Worm (Caenorhabditis elegans) whole organism, L3 larva: ENCODE data around the gene srx-64.

ENCODE experiments used
- R02D3.7 ChIP-seq: fragments of 150-350 bp; optimal IDR thresholded peaks from 2 replicates; lab custom pipeline; 2014; ENCODE audit warnings: missing biosample characterization, missing genetic modification characterization
- ZK546.5 ChIP-seq: sonication (generic microtip); optimal IDR thresholded peaks from 2 replicates; lab custom pipeline; 2017; ENCODE audit warnings: missing biosample characterization, missing genetic modification characterization
- aly-2 ChIP-seq: fragments of 150-350 bp; optimal IDR thresholded peaks from 2 replicates; lab custom pipeline; 2014; ENCODE audit warnings: missing biosample characterization, missing genetic modification characterization
- ama-1 ChIP-seq: fragments of 150-350 bp; optimal IDR thresholded peaks from 2 replicates; lab custom pipeline; 2018
- ceh-16 ChIP-seq: sonication (generic microtip); optimal IDR thresholded peaks from 2 replicates; lab custom pipeline; 2017; ENCODE audit warnings: missing biosample characterization, missing genetic modification characterization
- ceh-82 ChIP-seq: fragments of 150-350 bp; optimal IDR thresholded peaks from 2 replicates; lab custom pipeline; 2014; ENCODE audit warnings: missing biosample characterization, missing genetic modification characterization
- ceh-9 ChIP-seq: sonication (generic microtip); optimal IDR thresholded peaks from 2 replicates; lab custom pipeline; 2018; ENCODE audit warnings: missing biosample characterization, missing genetic modification characterization
- daf-12 ChIP-seq: fragments of 150-350 bp; optimal IDR thresholded peaks from 2 replicates; lab custom pipeline; 2014; ENCODE audit warnings: missing biosample characterization, missing genetic modification reagents, missing genetic modification characterization
- egl-5 ChIP-seq: fragments of 150-350 bp; optimal IDR thresholded peaks from 2 replicates; lab custom pipeline; 2017; ENCODE audit warnings: missing biosample characterization, missing genetic modification reagents, missing genetic modification characterization, inconsistent platforms
- elt-1 ChIP-seq: fragments of 150-350 bp; optimal IDR thresholded peaks from 2 replicates; lab custom pipeline; 2014; ENCODE audit warnings: missing biosample characterization, missing genetic modification characterization
- elt-2 ChIP-seq: sonication (generic microtip); optimal IDR thresholded peaks from 2 replicates; lab custom pipeline; 2016; ENCODE audit warnings: missing genetic modification reagents, mild to moderate bottlenecking, missing genetic modification characterization, missing compliant biosample characterization
- elt-3 ChIP-seq, 3 experiments: fragments of 150-350 bp in 1 of 3; sonication (generic microtip) in 2 of 3; optimal IDR thresholded peaks; 2 replicates in 2 of 3; 4 replicates in 1 of 3; lab custom pipeline; 2014 to 2017; ENCODE audit warnings: missing biosample characterization in 3 of 3, missing genetic modification characterization in 3 of 3
- eor-1 ChIP-seq, 2 experiments: fragments of 150-350 bp; optimal IDR thresholded peaks; 2 replicates each; lab custom pipeline; 2014 to 2018; ENCODE audit warnings: missing biosample characterization in 2 of 2, missing genetic modification characterization in 2 of 2
- fkh-10 ChIP-seq: sonication (generic microtip); optimal IDR thresholded peaks from 2 replicates; lab custom pipeline; 2017; ENCODE audit warnings: missing biosample characterization, missing genetic modification reagents, missing genetic modification characterization
- fos-1 ChIP-seq: fragments of 150-350 bp; optimal IDR thresholded peaks from 2 replicates; lab custom pipeline; 2014; ENCODE audit warnings: missing biosample characterization, missing genetic modification characterization
- hmg-11 ChIP-seq: sonication (generic microtip); optimal IDR thresholded peaks from 2 replicates; lab custom pipeline; 2016; ENCODE audit warnings: missing genetic modification characterization, missing compliant biosample characterization
- jun-1 ChIP-seq: fragments of 150-350 bp; optimal IDR thresholded peaks from 2 replicates; lab custom pipeline; 2014; ENCODE audit warnings: missing biosample characterization, missing genetic modification reagents, missing genetic modification characterization
- lin-15B ChIP-seq: fragments of 150-350 bp; optimal IDR thresholded peaks from 2 replicates; lab custom pipeline; 2014; ENCODE audit warnings: missing biosample characterization, missing genetic modification characterization
- lin-39 ChIP-seq: fragments of 150-350 bp; optimal IDR thresholded peaks from 2 replicates; lab custom pipeline; 2018; ENCODE audit warnings: missing biosample characterization, missing genetic modification reagents, missing genetic modification characterization
- lsy-12 ChIP-seq: sonication (generic microtip); optimal IDR thresholded peaks from 2 replicates; lab custom pipeline; 2016; ENCODE audit warnings: mild to moderate bottlenecking, missing genetic modification characterization, missing compliant biosample characterization
- mdl-1 ChIP-seq: fragments of 150-350 bp; optimal IDR thresholded peaks from 2 replicates; lab custom pipeline; 2014; ENCODE audit warnings: missing biosample characterization, missing genetic modification characterization
- mml-1 ChIP-seq: fragments of 150-350 bp; sonication (generic microtip); optimal IDR thresholded peaks from 3 replicates; lab custom pipeline; 2014; ENCODE audit warnings: missing biosample characterization, missing genetic modification characterization
- nfya-1 ChIP-seq: sonication (generic microtip); optimal IDR thresholded peaks from 2 replicates; lab custom pipeline; 2017; ENCODE audit warnings: missing genetic modification characterization, mild to moderate bottlenecking, missing compliant biosample characterization, antibody characterized with exemption, moderate library complexity; ENCODE audit not compliant: insufficient read depth
- nhr-11 ChIP-seq: fragments of 150-350 bp; optimal IDR thresholded peaks from 2 replicates; lab custom pipeline; 2014; ENCODE audit warnings: missing biosample characterization, missing genetic modification characterization
- nhr-12 ChIP-seq: fragments of 150-350 bp; optimal IDR thresholded peaks from 2 replicates; lab custom pipeline; 2014; ENCODE audit warnings: missing biosample characterization, missing genetic modification characterization
- nhr-23 ChIP-seq: fragments of 150-350 bp; optimal IDR thresholded peaks from 2 replicates; lab custom pipeline; 2014; ENCODE audit warnings: missing biosample characterization, missing genetic modification reagents, missing genetic modification characterization
- nhr-25 ChIP-seq: sonication (generic microtip); optimal IDR thresholded peaks from 2 replicates; lab custom pipeline; 2017; ENCODE audit warnings: missing biosample characterization, missing genetic modification characterization
- nhr-28 ChIP-seq: fragments of 150-350 bp; optimal IDR thresholded peaks from 2 replicates; lab custom pipeline; 2014; ENCODE audit warnings: missing biosample characterization, missing genetic modification characterization
- nhr-43 ChIP-seq: sonication (generic microtip); optimal IDR thresholded peaks from 2 replicates; lab custom pipeline; 2016; ENCODE audit warnings: mild to moderate bottlenecking, missing genetic modification characterization, missing compliant biosample characterization; ENCODE audit not compliant: poor library complexity, severe bottlenecking
- nhr-76 ChIP-seq: fragments of 150-350 bp; sonication (generic microtip); optimal IDR thresholded peaks from 5 replicates; lab custom pipeline; 2014; ENCODE audit warnings: missing biosample characterization, missing genetic modification characterization
- nhr-77 ChIP-seq: fragments of 150-350 bp; optimal IDR thresholded peaks from 2 replicates; lab custom pipeline; 2014; ENCODE audit warnings: missing biosample characterization, missing genetic modification characterization
- pha-4 ChIP-seq: fragments of 150-350 bp; optimal IDR thresholded peaks from 2 replicates; lab custom pipeline; 2014; ENCODE audit warnings: missing biosample characterization, missing genetic modification reagents, missing genetic modification characterization
- pqm-1 ChIP-seq: fragments of 150-350 bp; optimal IDR thresholded peaks from 2 replicates; lab custom pipeline; 2017; ENCODE audit warnings: missing biosample characterization, missing genetic modification characterization, inconsistent platforms
- skn-1 ChIP-seq: fragments of 150-350 bp; optimal IDR thresholded peaks from 2 replicates; lab custom pipeline; 2014; ENCODE audit warnings: missing biosample characterization, missing genetic modification characterization
- snpc-4 ChIP-seq: fragments of 150-350 bp; optimal IDR thresholded peaks from 2 replicates; lab custom pipeline; 2014; ENCODE audit warnings: missing biosample characterization, missing genetic modification characterization
- unc-39 ChIP-seq: sonication (generic microtip); optimal IDR thresholded peaks from 4 replicates; lab custom pipeline; 2017; ENCODE audit warnings: missing biosample characterization, missing genetic modification characterization
- ztf-11 ChIP-seq: fragments of 150-350 bp; optimal IDR thresholded peaks from 2 replicates; lab custom pipeline; 2014; ENCODE audit warnings: missing biosample characterization, missing genetic modification characterization

srx-64 gene

DNA sequence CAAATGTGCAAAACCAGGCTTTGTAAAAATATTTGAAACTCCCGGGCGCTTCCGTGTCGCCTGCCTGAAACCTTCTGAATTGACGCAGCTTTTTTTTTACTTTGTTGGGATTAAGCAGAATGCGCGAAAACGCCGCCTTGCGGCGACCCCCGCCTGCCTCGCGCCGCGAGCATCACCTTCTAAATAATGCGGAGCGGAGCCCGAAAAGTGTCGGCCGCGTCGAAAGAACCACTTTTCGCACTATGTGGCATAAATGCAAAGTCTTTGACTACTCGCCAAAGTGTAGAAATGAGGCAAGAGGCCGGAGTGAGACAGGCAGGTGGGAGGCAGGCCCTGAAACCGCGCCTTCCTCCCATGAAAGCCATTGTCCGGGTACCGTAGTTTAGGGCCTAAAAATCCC, 16.1 kb upstream of the srx-64 start:
- no peak for TF ChIP-seq ama-1
- TF ChIP-seq mdl-1 (tag; lab: Kevin White, UChicago): no peak
- TF ChIP-seq R02D3.7 (tag; lab: Kevin White, UChicago): no peak
- no peak for TF ChIP-seq ceh-16 (tag; lab: Kevin White, UChicago)
- TF ChIP-seq pqm-1 (tag; lab: Kevin White, UChicago): no peak
- no peak for TF ChIP-seq daf-12
- no peak for TF ChIP-seq egl-5 (tag; lab: Kevin White, UChicago)
- no peak for TF ChIP-seq snpc-4 (tag; lab: Kevin White, UChicago)
- no peak for TF ChIP-seq ztf-11 (tag; lab: Kevin White, UChicago)
- TF ChIP-seq lin-15B (tag; lab: Kevin White, UChicago): no peak
- no peak for TF ChIP-seq nfya-1 (tag; lab: Kevin White, UChicago)
- TF ChIP-seq eor-1 (tag; optimal IDR thresholded peaks at IDR 0.05; lab: Kevin White, UChicago): no peak
- TF ChIP-seq lin-39: no peak
- no peak for TF ChIP-seq fos-1 (tag; lab: Kevin White, UChicago)
- TF ChIP-seq hmg-11 (tag; lab: Kevin White, UChicago): no peak
- TF ChIP-seq aly-2 (tag; lab: Kevin White, UChicago): no peak

ce11 chrV:3916480-3916879, 12.7 kb upstream of the srx-64 start, which contains the start of gene srx-67:
srx-67 (plus strand) TSS chrV:3916780.
- no peak for TF ChIP-seq lin-15B (tag; lab: Kevin White, UChicago)
- no peak for TF ChIP-seq hmg-11 (tag; lab: Kevin White, UChicago)
- no peak for TF ChIP-seq jun-1 (tag; lab: Kevin White, UChicago)
- no peak for TF ChIP-seq egl-5 (tag; lab: Kevin White, UChicago)
- TF ChIP-seq elt-3 (tag; optimal IDR thresholded peaks at IDR 0.05; lab: Kevin White, UChicago): no peak
- no peak for TF ChIP-seq nhr-11 (tag; lab: Kevin White, UChicago)
- no peak for TF ChIP-seq skn-1 (tag; lab: Kevin White, UChicago)
- TF ChIP-seq elt-2 (tag; lab: Kevin White, UChicago): no peak
- no peak for TF ChIP-seq nhr-76 (tag; lab: Kevin White, UChicago)
- TF ChIP-seq ceh-82: no peak
- no peak for TF ChIP-seq pha-4 (tag; lab: Kevin White, UChicago)
- no peak for TF ChIP-seq nhr-12
- TF ChIP-seq nhr-28 (tag; lab: Kevin White, UChicago): no peak
- TF ChIP-seq eor-1 (tag; optimal IDR thresholded peaks at IDR 0.05; lab: Kevin White, UChicago): no peak
- no peak for TF ChIP-seq elt-1 (tag; lab: Kevin White, UChicago)
- TF ChIP-seq unc-39 (tag; lab: Kevin White, UChicago): no peak
- TF ChIP-seq, all 47 proteins: peak for 0

DNA sequence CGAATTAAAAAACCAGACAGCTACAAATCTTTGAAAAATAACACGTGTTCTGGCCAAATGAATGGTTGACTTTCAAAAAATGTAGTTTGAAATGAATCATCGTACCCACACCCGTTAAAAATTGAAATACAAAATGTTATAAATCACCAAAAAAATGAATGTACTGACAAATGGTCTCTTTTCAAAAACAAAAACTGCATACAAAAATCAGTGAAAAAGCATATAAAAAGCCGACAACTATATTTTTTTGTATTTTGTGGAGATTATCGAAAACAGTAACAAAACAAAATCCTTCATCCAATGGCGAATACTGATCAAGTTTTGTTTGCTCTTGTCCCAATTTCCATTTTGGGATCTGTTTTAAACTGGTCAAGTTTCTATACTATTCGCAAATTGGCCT, 9.9 kb upstream of the srx-64 start, which contains the start of gene srx-66:
Gene srx-66 (plus strand): TSS at position 301 of the 400 bp plus-strand sequence.
- TF ChIP-seq ZK546.5 (tag; lab: Kevin White, UChicago) (no peak), elt-2 (tag; lab: Kevin White, UChicago) (no peak), lsy-12 (tag; lab: Kevin White, UChicago) (no peak), lin-39 (no peak), egl-5 (tag; lab: Kevin White, UChicago) (no peak), unc-39 (tag; lab: Kevin White, UChicago) (no peak), mdl-1 (tag; lab: Kevin White, UChicago) (no peak), nhr-28 (tag; lab: Kevin White, UChicago) (no peak), jun-1 (tag; lab: Kevin White, UChicago) (no peak), nhr-25 (no peak), nhr-77 (tag; lab: Kevin White, UChicago) (no peak), mml-1 (no peak)

- no peak for TF ChIP-seq nhr-77 (tag; lab: Kevin White, UChicago)
- no peak for TF ChIP-seq hmg-11 (tag; lab: Kevin White, UChicago)
- TF ChIP-seq skn-1 (tag; lab: Kevin White, UChicago): no peak
- TF ChIP-seq ceh-16 (tag; lab: Kevin White, UChicago): no peak
- TF ChIP-seq unc-39 (tag; lab: Kevin White, UChicago): no peak
- no peak for TF ChIP-seq elt-1 (tag; lab: Kevin White, UChicago)
- TF ChIP-seq elt-2 (tag; lab: Kevin White, UChicago): no peak
- no peak for TF ChIP-seq nhr-23 (tag; lab: Kevin White, UChicago)
- no peak for TF ChIP-seq snpc-4 (tag; lab: Kevin White, UChicago)
- TF ChIP-seq fkh-10 (GFP tag; lab: Kevin White, UChicago): no peak
- TF ChIP-seq egl-5 (tag; lab: Kevin White, UChicago): no peak
- TF ChIP-seq pqm-1 (tag; lab: Kevin White, UChicago): no peak
- no peak for TF ChIP-seq nhr-43 (tag; lab: Kevin White, UChicago)
- TF ChIP-seq pha-4 (tag; lab: Kevin White, UChicago): no peak
- no peak for TF ChIP-seq jun-1 (tag; lab: Kevin White, UChicago)
- TF ChIP-seq ceh-9 (tag; lab: Kevin White, UChicago): no peak
- TF ChIP-seq lin-39: no peak
Observed at ce11 chrV:3921635-3922034, 7.6 kb upstream of the srx-64 start, which contains the start of gene srx-65. srx-65 (plus strand) TSS chrV:3921935.
